Fruit fly (Drosophila melanogaster): ENCODE results near the gene Lsd-1.
A peak's percentile ranks its signal among the peaks of the same experiment; 100 is the strongest.

dm6 chr3R:23723381-23724034 is 40.1 kb upstream of the Lsd-1 start:
- TF ChIP-seq pad (GFP tag; optimal IDR thresholded peaks at IDR 0.05), result peak; percentile 89
- TF ChIP-seq CG11617 (GFP tag; optimal IDR thresholded peaks at IDR 0.05), result peak; percentile 79
- TF ChIP-seq cic (GFP tag; optimal IDR thresholded peaks at IDR 0.05), result peak; percentile 99

Measured in whole organism, adult.